Worm (Caenorhabditis elegans) whole organism, L2 larva: ENCODE data around the gene C14B9.8.

Experiments used
- C34F6.9 ChIP-seq: fragments of 150-350 bp; optimal IDR thresholded peaks from 2 replicates; lab custom pipeline; 2014; ENCODE audit warnings: missing biosample characterization, missing genetic modification characterization
- F13H6.1 ChIP-seq: sonication (generic microtip); optimal IDR thresholded peaks from 2 replicates; lab custom pipeline; 2016; ENCODE audit warnings: missing genetic modification characterization, missing compliant biosample characterization
- R02D3.7 ChIP-seq: fragments of 150-350 bp; optimal IDR thresholded peaks from 2 replicates; lab custom pipeline; 2014; ENCODE audit warnings: missing biosample characterization, missing genetic modification characterization
- Y55F3AM.14 ChIP-seq: fragments of 200-800 bp; sonication (Bioruptor generic); optimal IDR thresholded peaks from 2 replicates; lab custom pipeline; 2018; ENCODE audit warnings: mild to moderate bottlenecking, missing genetic modification characterization, missing compliant biosample characterization
- ZK546.5 ChIP-seq: sonication (generic microtip); optimal IDR thresholded peaks from 2 replicates; lab custom pipeline; 2017; ENCODE audit warnings: missing biosample characterization, missing genetic modification characterization
- alr-1 ChIP-seq: fragments of 150-350 bp; optimal IDR thresholded peaks from 2 replicates; lab custom pipeline; 2014; ENCODE audit warnings: missing biosample characterization, missing genetic modification characterization
- ama-1 ChIP-seq: fragments of 150-350 bp; optimal IDR thresholded peaks from 2 replicates; lab custom pipeline; 2018; ENCODE audit warnings: inconsistent platforms
- blmp-1 ChIP-seq: sonication (generic microtip); optimal IDR thresholded peaks from 2 replicates; lab custom pipeline; 2017; ENCODE audit warnings: missing genetic modification characterization, mild to moderate bottlenecking, missing compliant biosample characterization, antibody characterized with exemption, moderate library complexity; ENCODE audit not compliant: insufficient read depth
- ceh-16 ChIP-seq: fragments of 150-350 bp; optimal IDR thresholded peaks from 2 replicates; lab custom pipeline; 2014; ENCODE audit warnings: missing biosample characterization, missing genetic modification characterization
- ceh-82 ChIP-seq: fragments of 150-350 bp; optimal IDR thresholded peaks from 2 replicates; lab custom pipeline; 2014; ENCODE audit warnings: missing biosample characterization, missing genetic modification characterization
- crh-2 ChIP-seq: sonication (generic microtip); optimal IDR thresholded peaks from 2 replicates; lab custom pipeline; 2017; ENCODE audit warnings: missing biosample characterization, missing genetic modification characterization
- dmd-4 ChIP-seq: sonication (generic microtip); optimal IDR thresholded peaks from 2 replicates; lab custom pipeline; 2017; ENCODE audit warnings: missing biosample characterization, missing genetic modification characterization
- egl-27 ChIP-seq: sonication (generic microtip); optimal IDR thresholded peaks from 3 replicates; lab custom pipeline; 2017; ENCODE audit warnings: missing biosample characterization, missing genetic modification reagents, missing genetic modification characterization
- elt-3 ChIP-seq: sonication (generic microtip); optimal IDR thresholded peaks from 2 replicates; lab custom pipeline; 2017; ENCODE audit warnings: missing biosample characterization, missing genetic modification characterization
- fos-1 ChIP-seq: fragments of 150-350 bp; optimal IDR thresholded peaks from 2 replicates; lab custom pipeline; 2014; ENCODE audit warnings: missing biosample characterization, missing genetic modification characterization
- gmeb-1 ChIP-seq: fragments of 150-350 bp; optimal IDR thresholded peaks from 2 replicates; lab custom pipeline; 2014; ENCODE audit warnings: missing biosample characterization, missing genetic modification characterization
- lin-11 ChIP-seq: fragments of 150-350 bp; sonication (generic microtip); optimal IDR thresholded peaks from 2 replicates; lab custom pipeline; 2014; ENCODE audit warnings: missing biosample characterization, missing genetic modification characterization, inconsistent platforms, mixed read lengths
- lin-13 ChIP-seq: fragments of 150-350 bp; optimal IDR thresholded peaks from 2 replicates; lab custom pipeline; 2014; ENCODE audit warnings: missing biosample characterization, missing genetic modification reagents, missing genetic modification characterization
- lin-39 ChIP-seq: fragments of 150-350 bp; optimal IDR thresholded peaks from 2 replicates; lab custom pipeline; 2014; ENCODE audit warnings: missing biosample characterization, missing genetic modification reagents, missing genetic modification characterization
- lsy-2 ChIP-seq, 2 experiments: fragments of 150-350 bp in 1 of 2; sonication (generic microtip) in 1 of 2; optimal IDR thresholded peaks; 2 replicates each; lab custom pipeline; 2014 to 2017; ENCODE audit warnings: missing biosample characterization in 2 of 2, missing genetic modification characterization in 2 of 2
- mab-5 ChIP-seq: fragments of 150-350 bp; optimal IDR thresholded peaks from 2 replicates; lab custom pipeline; 2014; ENCODE audit warnings: missing biosample characterization, missing genetic modification characterization
- mbf-1 ChIP-seq: sonication (generic microtip); optimal IDR thresholded peaks from 2 replicates; lab custom pipeline; 2017; ENCODE audit warnings: missing biosample characterization, missing genetic modification characterization
- mdl-1 ChIP-seq, 2 experiments: fragments of 150-350 bp in 1 of 2; sonication (generic microtip) in 1 of 2; optimal IDR thresholded peaks; 2 replicates each; lab custom pipeline; 2017; ENCODE audit warnings: missing biosample characterization in 2 of 2, missing genetic modification characterization in 2 of 2
- nhr-12 ChIP-seq: fragments of 150-350 bp; optimal IDR thresholded peaks from 2 replicates; lab custom pipeline; 2014; ENCODE audit warnings: missing biosample characterization, missing genetic modification characterization
- nhr-129 ChIP-seq: fragments of 150-350 bp; optimal IDR thresholded peaks from 2 replicates; lab custom pipeline; 2014; ENCODE audit warnings: missing biosample characterization, missing genetic modification characterization
- nhr-21 ChIP-seq: fragments of 150-350 bp; optimal IDR thresholded peaks from 2 replicates; lab custom pipeline; 2014; ENCODE audit warnings: missing biosample characterization, missing genetic modification characterization
- nhr-23 ChIP-seq: fragments of 150-350 bp; optimal IDR thresholded peaks from 2 replicates; lab custom pipeline; 2014; ENCODE audit warnings: missing biosample characterization, missing genetic modification reagents, missing genetic modification characterization
- nhr-25 ChIP-seq: fragments of 150-350 bp; sonication (generic microtip); optimal IDR thresholded peaks from 3 replicates; lab custom pipeline; 2014; ENCODE audit warnings: missing biosample characterization, missing genetic modification characterization
- nhr-6 ChIP-seq: fragments of 150-350 bp; optimal IDR thresholded peaks from 2 replicates; lab custom pipeline; 2014; ENCODE audit warnings: missing biosample characterization, missing genetic modification characterization
- peb-1 ChIP-seq: fragments of 150-350 bp; optimal IDR thresholded peaks from 2 replicates; lab custom pipeline; 2014; ENCODE audit warnings: missing biosample characterization, missing genetic modification characterization
- sem-4 ChIP-seq: fragments of 150-350 bp; optimal IDR thresholded peaks from 2 replicates; lab custom pipeline; 2014; ENCODE audit warnings: missing biosample characterization, missing genetic modification reagents, missing genetic modification characterization
- sma-3 ChIP-seq: sonication (generic microtip); optimal IDR thresholded peaks from 2 replicates; lab custom pipeline; 2016; ENCODE audit warnings: missing genetic modification reagents, missing genetic modification characterization, missing compliant biosample characterization
- sma-9 ChIP-seq, 2 experiments: fragments of 150-350 bp in 1 of 2; sonication (generic microtip) in 1 of 2; optimal IDR thresholded peaks; 2 replicates each; lab custom pipeline; 2014 to 2016; ENCODE audit warnings: missing genetic modification characterization in 2 of 2, mild to moderate bottlenecking in 1 of 2, missing biosample characterization in 1 of 2, missing compliant biosample characterization in 1 of 2, missing genetic modification reagents in 1 of 2, moderate library complexity in 1 of 2
- snpc-4 ChIP-seq: fragments of 150-350 bp; optimal IDR thresholded peaks from 2 replicates; lab custom pipeline; 2014; ENCODE audit warnings: missing biosample characterization, missing genetic modification characterization
- unc-55 ChIP-seq: fragments of 150-350 bp; sonication (generic microtip); optimal IDR thresholded peaks from 3 replicates; lab custom pipeline; 2014; ENCODE audit warnings: missing biosample characterization, missing genetic modification reagents, missing genetic modification characterization
- zag-1 ChIP-seq: fragments of 150-350 bp; optimal IDR thresholded peaks from 2 replicates; lab custom pipeline; 2014; ENCODE audit warnings: missing biosample characterization, missing genetic modification characterization
- ztf-1 ChIP-seq: fragments of 200-800 bp; sonication (Bioruptor generic); conservative IDR thresholded peaks from 2 replicates; pipeline ENCODE4 v1.3.6; 2022; ENCODE audit warnings: missing genetic modification characterization, missing compliant biosample characterization
- ztf-11 ChIP-seq: sonication (generic microtip); optimal IDR thresholded peaks from 2 replicates; lab custom pipeline; 2017; ENCODE audit warnings: missing biosample characterization, missing genetic modification characterization
- ztf-4 ChIP-seq: fragments of 150-350 bp; optimal IDR thresholded peaks from 2 replicates; lab custom pipeline; 2014; ENCODE audit warnings: missing biosample characterization, missing genetic modification characterization

Gene C14B9.8

DNA sequence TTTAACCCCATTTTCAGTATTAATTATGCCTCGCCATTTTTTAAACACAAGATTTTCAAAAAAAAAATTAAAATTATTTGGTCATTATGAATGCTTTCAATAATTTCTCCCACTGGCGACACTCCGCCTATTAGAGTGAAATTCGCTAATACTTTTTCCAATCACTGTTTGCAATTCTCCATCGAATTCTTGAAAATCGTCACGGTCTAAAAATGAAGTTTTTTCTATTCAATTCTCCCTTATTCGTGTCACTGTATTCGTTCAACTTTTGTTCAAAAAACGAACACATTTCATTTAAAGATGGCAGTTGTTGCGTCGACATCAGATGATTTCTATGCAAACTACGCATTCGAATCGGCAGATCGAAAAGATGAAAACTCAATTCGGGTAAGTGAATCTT is 35.9 kb downstream of the C14B9.8 start, which contains the start of gene C14B9.3:
Gene C14B9.3, plus strand, starts transcription at position 301 of the 400 bp plus-strand sequence.
- no peak for TF ChIP-seq dmd-4 (tag; lab: Kevin White, UChicago)
- no peak for TF ChIP-seq lin-13 (GFP tag; lab: Kevin White, UChicago)
- no peak for TF ChIP-seq alr-1 (tag; lab: Kevin White, UChicago)
- TF ChIP-seq R02D3.7 (tag; lab: Kevin White, UChicago) = no peak
- TF ChIP-seq snpc-4 (tag; lab: Kevin White, UChicago) = no peak
- TF ChIP-seq peb-1 = no peak
- no peak for TF ChIP-seq lin-11 (tag; lab: Kevin White, UChicago)
- TF ChIP-seq F13H6.1 (tag; lab: Kevin White, UChicago) = no peak

DNA sequence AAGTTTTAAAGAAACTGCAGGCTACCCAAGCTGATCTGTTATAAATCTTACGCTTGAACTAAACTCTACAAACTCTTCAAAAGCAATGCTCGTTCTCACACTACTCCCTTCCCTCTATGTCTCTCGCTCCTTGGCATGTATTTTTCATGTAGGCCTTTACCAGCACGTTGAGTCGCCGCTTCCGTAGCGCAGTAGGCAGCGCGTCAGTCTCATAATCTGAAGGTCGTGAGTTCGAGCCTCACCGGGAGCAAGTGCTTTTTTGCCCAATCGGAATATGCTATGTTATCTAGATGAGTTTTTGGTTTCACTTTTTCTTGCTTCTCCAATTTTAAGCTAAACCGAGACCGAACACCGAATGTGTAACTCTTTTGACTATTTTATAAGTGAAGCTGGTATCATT is 38.0 kb downstream of the C14B9.8 start:
- TF ChIP-seq nhr-12 = no peak
- TF ChIP-seq sma-9 (GFP tag; optimal IDR thresholded peaks at IDR 0.05; lab: Kevin White, UChicago) = peak; percentile 57
- no peak for TF ChIP-seq sma-9 (tag; optimal IDR thresholded peaks at IDR 0.05; lab: Kevin White, UChicago)
- TF ChIP-seq lsy-2 (tag; optimal IDR thresholded peaks at IDR 0.05; lab: Kevin White, UChicago) = peak; percentile 36 to 57
- TF ChIP-seq sma-3 (GFP tag; lab: Kevin White, UChicago) = peak; percentile 40
- no peak for TF ChIP-seq nhr-21 (tag; lab: Kevin White, UChicago)
- TF ChIP-seq egl-27 (tag; lab: Kevin White, UChicago) = no peak
- TF ChIP-seq ztf-11 (tag; lab: Kevin White, UChicago) = no peak
- no peak for TF ChIP-seq ceh-16 (tag; lab: Kevin White, UChicago)
- TF ChIP-seq gmeb-1 (tag; lab: Kevin White, UChicago) = peak; percentile 31
- TF ChIP-seq nhr-25 (tag; lab: Kevin White, UChicago) = no peak
- peak; percentile 84 for TF ChIP-seq unc-55 (GFP tag; lab: Kevin White, UChicago)
- no peak for TF ChIP-seq sem-4 (tag; lab: Kevin White, UChicago)
- no peak for TF ChIP-seq nhr-23 (tag; lab: Kevin White, UChicago)
- peak; percentile 10 for TF ChIP-seq fos-1 (tag; lab: Kevin White, UChicago)
- TF ChIP-seq lin-13 (GFP tag; lab: Kevin White, UChicago) = no peak
- no peak for TF ChIP-seq mab-5 (tag; lab: Kevin White, UChicago)
- TF ChIP-seq snpc-4 (tag; lab: Kevin White, UChicago) = no peak
- TF ChIP-seq blmp-1 (tag; lab: Kevin White, UChicago) = no peak
- TF ChIP-seq ZK546.5 (tag; lab: Kevin White, UChicago) = no peak
- no peak for TF ChIP-seq peb-1
- TF ChIP-seq Y55F3AM.14 (GFP tag; lab: Kevin White, UChicago) = peak; percentile 32
- TF ChIP-seq dmd-4 (tag; lab: Kevin White, UChicago) = no peak
- TF ChIP-seq F13H6.1 (tag; lab: Kevin White, UChicago) = peak; percentile 28
- peak; percentile 49 for TF ChIP-seq C34F6.9 (tag; lab: Kevin White, UChicago)
- no peak for TF ChIP-seq ztf-4
- TF ChIP-seq ztf-1 (GFP tag; lab: Robert Waterston, UW) = no peak
- peak; percentile 20 for TF ChIP-seq zag-1
- TF ChIP-seq nhr-6 = no peak
- no peak for TF ChIP-seq R02D3.7 (tag; lab: Kevin White, UChicago)
- TF ChIP-seq ama-1 = no peak
- TF ChIP-seq lin-39 (tag; lab: Kevin White, UChicago) = no peak
- peak; percentile 75 for TF ChIP-seq nhr-129 (tag; lab: Kevin White, UChicago)
- no peak for TF ChIP-seq mdl-1 (tag; optimal IDR thresholded peaks at IDR 0.05; lab: Kevin White, UChicago)
- TF ChIP-seq mbf-1 (tag; lab: Kevin White, UChicago) = no peak
- no peak for TF ChIP-seq elt-3
- no peak for TF ChIP-seq ceh-82 (tag; lab: Kevin White, UChicago)
- TF ChIP-seq crh-2 (tag; lab: Kevin White, UChicago) = no peak

DNA sequence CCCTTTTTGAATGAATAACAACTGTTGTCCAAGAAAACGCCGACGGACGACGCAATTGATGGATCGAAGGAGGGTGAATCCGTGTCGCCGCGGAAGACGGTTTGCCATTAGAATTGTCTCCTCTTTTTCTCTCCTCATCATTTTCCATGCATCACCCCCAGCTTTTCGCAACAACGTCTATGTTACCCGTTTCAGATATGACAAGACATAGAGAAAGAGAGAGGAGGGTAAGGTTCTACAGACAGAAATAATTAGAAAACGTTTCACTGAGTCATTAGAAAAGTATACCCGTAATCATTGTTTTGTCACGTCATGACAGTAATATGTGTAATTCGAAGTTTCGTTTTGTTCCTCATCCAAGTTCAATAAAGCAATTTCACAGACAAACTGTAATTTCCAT is 38.7 kb downstream of the C14B9.8 start:
- TF ChIP-seq nhr-21 (tag; lab: Kevin White, UChicago) (peak; percentile 3), egl-27 (tag; lab: Kevin White, UChicago) (no peak), zag-1 (no peak)
